Worm (Caenorhabditis elegans) whole organism, mixed stage, embryonic: Measurements from ENCODE around the gene F13H10.1.

Experiments
- lsy-2 ChIP-seq: fragments of 150-350 bp; optimal IDR thresholded peaks from 2 replicates; lab custom pipeline; 2014; ENCODE audit warnings: missing biosample characterization, missing genetic modification characterization
- mep-1 ChIP-seq: fragments of 150-350 bp; optimal IDR thresholded peaks from 2 replicates; lab custom pipeline; 2017; ENCODE audit warnings: missing biosample characterization, missing genetic modification reagents, missing genetic modification characterization, inconsistent platforms

- TF ChIP-seq lsy-2 (no peak), mep-1 (no peak)
These were observed 5.6 kb downstream of the F13H10.1 start for ce11 chrIV:11009928-11010327.
